Fruit fly (Drosophila melanogaster): ENCODE results near the gene CG18545.

CG18545 gene

DNA sequence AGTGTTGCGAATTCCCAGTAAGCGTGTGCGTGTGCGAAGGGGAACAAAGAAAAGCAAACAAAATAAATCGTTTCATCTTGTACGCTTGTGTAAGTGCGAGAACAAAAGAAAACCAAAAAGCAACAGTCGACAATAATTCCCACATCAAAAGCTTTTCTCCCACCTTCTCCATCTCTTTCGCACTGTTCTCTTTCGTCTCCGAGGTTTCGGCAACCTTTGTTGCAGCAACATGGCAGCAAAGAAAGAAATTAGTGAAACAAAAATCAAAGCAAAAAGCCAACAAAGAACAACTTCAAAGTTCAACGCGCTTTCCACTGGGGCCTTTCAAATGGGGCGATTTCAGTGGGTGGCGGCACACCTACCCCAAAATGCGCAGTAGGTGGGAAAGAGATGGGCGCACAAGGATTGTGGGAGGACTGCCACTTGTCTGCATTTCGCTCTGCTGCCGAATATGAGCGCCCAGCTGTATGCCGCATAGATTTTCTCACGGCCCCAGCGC is 11.3 kb downstream of the CG18545 start (continued):
- TF ChIP-seq CG6854 (GFP tag; optimal IDR thresholded peaks at IDR 0.05): peak; percentile 98
- peak; percentile 83 for TF ChIP-seq Hr4 (GFP tag; optimal IDR thresholded peaks at IDR 0.05)
- peak; percentile 99 for TF ChIP-seq ss (GFP tag; optimal IDR thresholded peaks at IDR 0.05)
- peak; percentile 99 for TF ChIP-seq Ets96B (tag; optimal IDR thresholded peaks at IDR 0.05)
- TF ChIP-seq CG32006 (GFP tag; optimal IDR thresholded peaks at IDR 0.05): peak; percentile 94
- peak; percentile 78 for TF ChIP-seq CG8632 (GFP tag; optimal IDR thresholded peaks at IDR 0.05)
- no peak for TF ChIP-seq Ets21C (GFP tag; optimal IDR thresholded peaks at IDR 0.05)
- peak; percentile 83 for TF ChIP-seq Sox102F (GFP tag; optimal IDR thresholded peaks at IDR 0.05)
- TF ChIP-seq salr (GFP tag; optimal IDR thresholded peaks at IDR 0.05): peak; percentile 92 to 99
- peak; percentile 77 for TF ChIP-seq fd85E (GFP tag; optimal IDR thresholded peaks at IDR 0.05)
- peak; percentile 99 for TF ChIP-seq CG3032 (tag; optimal IDR thresholded peaks at IDR 0.05)
- TF ChIP-seq CG6276 (GFP tag; optimal IDR thresholded peaks at IDR 0.05): peak; percentile 98
- peak; percentile 0 for TF ChIP-seq esn (GFP tag; optimal IDR thresholded peaks at IDR 0.05)
- TF ChIP-seq Eip75B (GFP tag; optimal IDR thresholded peaks at IDR 0.05): peak; percentile 86
- TF ChIP-seq acj6 (GFP tag; optimal IDR thresholded peaks at IDR 0.05): peak; percentile 65

- no peak for TF ChIP-seq Smox (GFP tag; optimal IDR thresholded peaks at IDR 0.05)
- TF ChIP-seq Ets96B (tag; optimal IDR thresholded peaks at IDR 0.05): no peak
- no peak for TF ChIP-seq Ets21C (GFP tag; optimal IDR thresholded peaks at IDR 0.05)
- TF ChIP-seq pdm3 (GFP tag; optimal IDR thresholded peaks at IDR 0.05): no peak
- no peak for TF ChIP-seq CG34406 (GFP tag; optimal IDR thresholded peaks at IDR 0.05)
- no peak for TF ChIP-seq Eip93F (GFP tag; optimal IDR thresholded peaks at IDR 0.05)
- no peak for TF ChIP-seq CG11902 (GFP tag; optimal IDR thresholded peaks at IDR 0.05)
- TF ChIP-seq Eip78C (GFP tag): no peak
Measured at dm6 chr3R:10352844-10353243, 12.1 kb downstream of the CG18545 start.

- TF ChIP-seq CG6163 (GFP tag; IDR thresholded peaks at IDR 0.05): no peak
- TF ChIP-seq esn (GFP tag; optimal IDR thresholded peaks at IDR 0.05): peak; percentile 43
- no peak for TF ChIP-seq CG11762 (GFP tag; optimal IDR thresholded peaks at IDR 0.05; ENCODE audit: insufficient read depth)
- TF ChIP-seq OdsH (GFP tag; optimal IDR thresholded peaks at IDR 0.05): peak; percentile 37
- no peak for TF ChIP-seq ss (GFP tag; optimal IDR thresholded peaks at IDR 0.05)
- peak; percentile 27 for TF ChIP-seq acj6 (GFP tag; optimal IDR thresholded peaks at IDR 0.05)
- peak; percentile 43 for TF ChIP-seq CG10631 (GFP tag; optimal IDR thresholded peaks at IDR 0.05)
- peak; percentile 36 for TF ChIP-seq CG10669 (GFP tag; optimal IDR thresholded peaks at IDR 0.05)
- TF ChIP-seq CG4318 (GFP tag; optimal IDR thresholded peaks at IDR 0.05): no peak
- no peak for TF ChIP-seq net (GFP tag; optimal IDR thresholded peaks at IDR 0.05)
- TF ChIP-seq CG11902 (GFP tag; optimal IDR thresholded peaks at IDR 0.05): no peak
- TF ChIP-seq topi (GFP tag; optimal IDR thresholded peaks at IDR 0.05): peak; percentile 5
- TF ChIP-seq CG8119 (GFP tag; IDR thresholded peaks at IDR 0.05): no peak
- no peak for TF ChIP-seq CG8632 (GFP tag; optimal IDR thresholded peaks at IDR 0.05)
- TF ChIP-seq fkh (GFP tag; optimal IDR thresholded peaks at IDR 0.05): no peak
- peak; percentile 6 for TF ChIP-seq Sox14 (GFP tag; optimal IDR thresholded peaks at IDR 0.05)
- no peak for TF ChIP-seq CG8319 (GFP tag; optimal IDR thresholded peaks at IDR 0.05)
- TF ChIP-seq Ets96B (tag; optimal IDR thresholded peaks at IDR 0.05): peak; percentile 41
- peak; percentile 38 for TF ChIP-seq Eip75B (GFP tag; optimal IDR thresholded peaks at IDR 0.05)
- peak; percentile 65 for TF ChIP-seq Eip78C (GFP tag)
- TF ChIP-seq CG7368 (GFP tag; optimal IDR thresholded peaks at IDR 0.05): no peak
- TF ChIP-seq Eip93F (GFP tag; optimal IDR thresholded peaks at IDR 0.05): no peak
- peak; percentile 2 for TF ChIP-seq CG34406 (GFP tag; optimal IDR thresholded peaks at IDR 0.05)
- no peak for TF ChIP-seq Ets21C (GFP tag; optimal IDR thresholded peaks at IDR 0.05)
- peak; percentile 27 for TF ChIP-seq Smox (GFP tag; optimal IDR thresholded peaks at IDR 0.05)
- no peak for TF ChIP-seq Sox15 (GFP tag; optimal IDR thresholded peaks at IDR 0.05)
- no peak for TF ChIP-seq spab (GFP tag; optimal IDR thresholded peaks at IDR 0.05)
- TF ChIP-seq Hr38 (GFP tag; optimal IDR thresholded peaks at IDR 0.05): no peak
- no peak for TF ChIP-seq CG6276 (GFP tag; optimal IDR thresholded peaks at IDR 0.05)
- TF ChIP-seq svp (GFP tag): peak; percentile 88
- peak; percentile 25 for TF ChIP-seq achi (GFP tag; optimal IDR thresholded peaks at IDR 0.05)
- peak; percentile 38 for TF ChIP-seq CG32006 (GFP tag; optimal IDR thresholded peaks at IDR 0.05)
- peak; percentile 12 for TF ChIP-seq CG6792 (GFP tag; optimal IDR thresholded peaks at IDR 0.05)
- no peak for TF ChIP-seq CG6854 (GFP tag; optimal IDR thresholded peaks at IDR 0.05)
- TF ChIP-seq lz (GFP tag; optimal IDR thresholded peaks at IDR 0.05): peak; percentile 3
- no peak for TF ChIP-seq vri (GFP tag; optimal IDR thresholded peaks at IDR 0.05)
- TF ChIP-seq CG31627 (GFP tag; optimal IDR thresholded peaks at IDR 0.05): peak; percentile 15
- peak; percentile 21 for TF ChIP-seq Sox102F (GFP tag; optimal IDR thresholded peaks at IDR 0.05)
- no peak for TF ChIP-seq salr (GFP tag; optimal IDR thresholded peaks at IDR 0.05)
Measured at dm6 chr3R:10353932-10354703, 13.4 kb downstream of the CG18545 start.

Measured in whole organism, prepupa.